Worm (Caenorhabditis elegans): ENCODE results near the gene C17F4.8.

The C17F4.8 gene

DNA sequence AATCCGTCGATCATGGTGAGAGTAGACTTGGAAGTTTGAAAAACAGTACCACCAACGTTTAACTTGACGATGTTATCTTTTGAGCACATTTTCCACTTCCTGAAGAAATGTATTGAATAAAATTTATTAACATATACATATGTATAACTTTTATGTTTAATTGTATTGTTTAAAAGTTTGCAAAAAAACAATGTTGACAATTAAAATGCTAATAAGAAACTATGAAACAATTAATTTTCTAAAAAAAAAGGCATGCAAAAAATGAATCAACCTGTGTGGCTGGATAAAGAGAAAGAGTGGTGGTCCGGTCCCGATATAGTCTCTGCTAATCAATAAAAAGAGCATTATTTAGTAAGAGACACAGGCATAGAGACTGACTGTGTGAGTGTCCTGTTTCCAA, at the start of gene C17F4.8:
C17F4.8 (minus strand) TSS at position 101 of the 400 bp plus-strand sequence.
- no peak for TF ChIP-seq ets-4 (tag; optimal IDR thresholded peaks at IDR 0.05)
- TF ChIP-seq ceh-48 (tag; optimal IDR thresholded peaks at IDR 0.05) = no peak
- TF ChIP-seq rnt-1 (tag; optimal IDR thresholded peaks at IDR 0.05) = no peak
- TF ChIP-seq che-1 (tag; optimal IDR thresholded peaks at IDR 0.05) = no peak
- no peak for TF ChIP-seq ceh-22 (tag; optimal IDR thresholded peaks at IDR 0.05)
- no peak for TF ChIP-seq pqm-1 (tag; optimal IDR thresholded peaks at IDR 0.05)
- no peak for TF ChIP-seq ceh-6 (GFP tag; optimal IDR thresholded peaks at IDR 0.05)
- TF ChIP-seq npax-4 (tag; optimal IDR thresholded peaks at IDR 0.05) = no peak
- TF ChIP-seq zip-5 (tag; optimal IDR thresholded peaks at IDR 0.05) = no peak
- TF ChIP-seq ref-2 (tag; optimal IDR thresholded peaks at IDR 0.05) = no peak
- no peak for TF ChIP-seq F13H6.1 (tag; optimal IDR thresholded peaks at IDR 0.05)
- no peak for TF ChIP-seq lin-11 (tag; optimal IDR thresholded peaks at IDR 0.05)
- no peak for TF ChIP-seq nhr-232 (tag; optimal IDR thresholded peaks at IDR 0.05)
- TF ChIP-seq nfya-1 (tag; optimal IDR thresholded peaks at IDR 0.05) = no peak
- TF ChIP-seq pha-4 (tag; optimal IDR thresholded peaks at IDR 0.05) = no peak
- TF ChIP-seq C38D4.7 (GFP tag; optimal IDR thresholded peaks at IDR 0.05) = no peak
- no peak for TF ChIP-seq odd-2 (tag; optimal IDR thresholded peaks at IDR 0.05)
- TF ChIP-seq madf-2 (tag; optimal IDR thresholded peaks at IDR 0.05) = no peak

DNA sequence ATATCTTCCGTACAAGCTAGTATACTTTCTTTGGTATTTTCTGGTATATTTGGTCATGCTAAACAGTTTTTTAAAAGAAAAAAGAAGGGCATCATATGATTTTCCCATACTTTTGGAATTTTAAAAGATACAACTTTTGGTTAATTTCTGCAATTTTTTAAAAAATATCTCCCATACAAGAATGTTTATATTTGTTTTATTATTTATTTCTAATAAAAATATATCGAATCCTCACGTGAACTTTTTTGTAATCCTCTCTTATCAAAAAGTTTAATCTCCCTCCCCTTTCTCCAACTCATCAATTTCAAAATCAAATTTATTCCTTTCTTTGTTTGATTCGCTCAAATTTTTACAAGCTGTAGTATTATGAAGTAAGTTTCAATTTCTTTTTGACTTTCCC, 47.7 kb upstream of the C17F4.8 start, which contains the start of gene nep-13:
nep-13 (plus strand) TSS at position 301 of the 400 bp plus-strand sequence.
- TF ChIP-seq tbx-7 (tag; optimal IDR thresholded peaks at IDR 0.05) (no peak), pqm-1 (tag; optimal IDR thresholded peaks at IDR 0.05) (no peak), hlh-8 (tag; optimal IDR thresholded peaks at IDR 0.05) (no peak), odd-2 (tag; optimal IDR thresholded peaks at IDR 0.05) (no peak), elt-2 (tag; optimal IDR thresholded peaks at IDR 0.05) (no peak)

DNA sequence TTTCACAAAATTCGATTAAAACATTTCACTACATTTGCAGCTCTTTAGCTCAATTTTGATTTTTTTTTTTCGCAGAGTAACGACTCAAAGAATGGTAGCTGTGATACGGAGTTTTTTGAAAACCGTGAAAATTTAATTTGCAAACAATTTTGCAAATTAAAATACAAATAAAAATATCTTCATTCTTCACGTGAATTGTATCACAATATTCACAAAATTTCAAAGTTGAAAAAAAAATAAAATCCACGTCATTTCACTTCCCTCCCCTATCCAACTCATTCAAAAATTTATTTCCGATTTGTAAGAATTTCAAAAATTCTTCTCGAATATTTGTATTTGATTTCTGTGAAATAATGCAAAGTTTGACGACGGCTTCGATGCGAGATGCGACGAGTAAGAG, 44.0 kb upstream of the C17F4.8 start, which contains the start of gene wht-4:
wht-4 (plus strand) TSS at position 301 of the 400 bp plus-strand sequence.
- TF ChIP-seq pros-1 (tag; optimal IDR thresholded peaks at IDR 0.05) = no peak
- no peak for TF ChIP-seq rnt-1 (tag; optimal IDR thresholded peaks at IDR 0.05)
- TF ChIP-seq eyg-1 (tag; optimal IDR thresholded peaks at IDR 0.05) = no peak
- TF ChIP-seq unc-3 (GFP tag; conservative IDR thresholded peaks at IDR 0.05) = no peak
- no peak for TF ChIP-seq unc-3 (tag; optimal IDR thresholded peaks at IDR 0.05)
- no peak for TF ChIP-seq nhr-11 (tag; optimal IDR thresholded peaks at IDR 0.05)
- TF ChIP-seq odd-2 (tag; optimal IDR thresholded peaks at IDR 0.05) = no peak
- TF ChIP-seq elt-4 (tag; optimal IDR thresholded peaks at IDR 0.05) = no peak
- TF ChIP-seq hlh-13 (GFP tag; optimal IDR thresholded peaks at IDR 0.05) = no peak
- no peak for TF ChIP-seq lim-6 (tag; optimal IDR thresholded peaks at IDR 0.05)
- no peak for TF ChIP-seq ceh-34 (tag; optimal IDR thresholded peaks at IDR 0.05)
- no peak for TF ChIP-seq C38D4.7 (GFP tag; optimal IDR thresholded peaks at IDR 0.05)
- TF ChIP-seq ztf-16 (tag; optimal IDR thresholded peaks at IDR 0.05) = no peak
- TF ChIP-seq sox-4 (tag; optimal IDR thresholded peaks at IDR 0.05) = no peak
- TF ChIP-seq F13H6.1 (tag; optimal IDR thresholded peaks at IDR 0.05) = no peak
- TF ChIP-seq tbx-2 (tag; optimal IDR thresholded peaks at IDR 0.05) = no peak
- no peak for TF ChIP-seq ceh-9 (tag; optimal IDR thresholded peaks at IDR 0.05)

- TF ChIP-seq ztf-16 (tag; optimal IDR thresholded peaks at IDR 0.05) = no peak
- no peak for TF ChIP-seq tbx-2 (tag; optimal IDR thresholded peaks at IDR 0.05)
- TF ChIP-seq unc-55 (GFP tag; optimal IDR thresholded peaks at IDR 0.05) = no peak
- no peak for TF ChIP-seq ceh-24 (tag; optimal IDR thresholded peaks at IDR 0.05)
- no peak for TF ChIP-seq mec-3 (tag; optimal IDR thresholded peaks at IDR 0.05; ENCODE audit: borderline replicate concordance)
- no peak for TF ChIP-seq pag-3 (tag; optimal IDR thresholded peaks at IDR 0.05; ENCODE audit: borderline replicate concordance)
- no peak for TF ChIP-seq lim-6 (tag; optimal IDR thresholded peaks at IDR 0.05)
- TF ChIP-seq ama-1 (optimal IDR thresholded peaks at IDR 0.05) = no peak
- no peak for TF ChIP-seq ceh-19 (GFP tag; optimal IDR thresholded peaks at IDR 0.05)
- no peak for TF ChIP-seq hlh-13 (GFP tag; optimal IDR thresholded peaks at IDR 0.05)
- no peak for TF ChIP-seq hlh-6 (tag; optimal IDR thresholded peaks at IDR 0.05)
- no peak for TF ChIP-seq K09A11.1 (tag; optimal IDR thresholded peaks at IDR 0.05; ENCODE audit: insufficient read depth)
Observed at ce11 chrII:3277686-3278085, 43.1 kb upstream of the C17F4.8 start, which contains the start of gene F02E11.4. Gene F02E11.4 (minus strand): TSS chrII:3277786.

Measured in whole organism, late embryonic.